Worm (Caenorhabditis elegans) whole organism, L4/young adult: ENCODE results near the gene F47E1.2.

Source experiments
- W03F9.2 ChIP-seq: fragments of 150-350 bp; optimal IDR thresholded peaks from 2 replicates; lab custom pipeline; 2014; ENCODE audit warnings: missing biosample characterization, missing genetic modification characterization
- dao-5 ChIP-seq: sonication (generic microtip); optimal IDR thresholded peaks from 2 replicates; lab custom pipeline; 2016; ENCODE audit warnings: missing genotype, missing genetic modification characterization, moderate library complexity, missing compliant biosample characterization
- him-1 ChIP-seq: sonication (generic microtip); optimal IDR thresholded peaks from 2 replicates; lab custom pipeline; 2016; ENCODE audit warnings: missing genotype, missing genetic modification reagents, missing genetic modification characterization, missing compliant biosample characterization

F47E1.2 gene

DNA sequence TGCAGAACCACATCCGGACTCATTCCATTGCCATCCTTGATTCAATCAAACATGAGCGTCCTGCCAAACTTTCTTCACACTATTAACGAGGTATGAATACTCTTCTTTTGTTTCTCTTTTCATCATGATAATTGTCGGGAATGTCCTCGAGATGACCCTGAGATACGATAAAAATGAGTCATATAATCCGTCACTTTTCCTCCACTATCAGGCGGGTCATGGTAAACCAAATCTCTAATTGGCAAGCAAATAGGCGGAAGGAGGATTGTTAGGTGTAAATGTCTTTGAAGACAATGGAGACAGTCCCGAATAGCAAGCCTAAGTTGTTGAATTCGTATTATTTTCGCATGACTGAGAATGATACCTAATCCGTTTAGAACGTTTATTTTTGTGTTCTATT lies 31.2 kb downstream of the F47E1.2 start:
- TF ChIP-seq him-1 (tag; lab: Kevin White, UChicago) (no peak), dao-5 (tag; lab: Kevin White, UChicago) (no peak), W03F9.2 (tag; lab: Kevin White, UChicago) (no peak)

DNA sequence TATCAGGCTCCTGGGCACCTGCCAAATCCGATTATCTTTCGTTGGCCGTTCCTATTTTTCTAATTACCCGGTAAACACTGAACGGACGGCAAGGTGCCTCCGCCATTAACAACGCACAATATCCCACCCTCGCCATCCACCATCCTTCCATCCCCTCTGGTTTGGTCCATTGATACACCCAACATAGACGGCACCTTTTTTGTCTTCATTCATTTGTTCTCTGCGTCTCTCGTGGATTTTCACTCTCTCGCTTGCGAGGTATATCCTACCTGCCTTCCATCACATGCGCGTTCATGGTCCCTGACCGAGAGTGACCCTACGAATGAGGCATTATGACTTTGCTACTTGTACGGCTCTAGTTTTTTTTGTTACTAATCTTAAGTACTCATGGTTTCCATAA lies 32.1 kb downstream of the F47E1.2 start:
- TF ChIP-seq dao-5 (tag; lab: Kevin White, UChicago), result no peak
- no peak for TF ChIP-seq him-1 (tag; lab: Kevin White, UChicago)
- TF ChIP-seq W03F9.2 (tag; lab: Kevin White, UChicago), result no peak

DNA sequence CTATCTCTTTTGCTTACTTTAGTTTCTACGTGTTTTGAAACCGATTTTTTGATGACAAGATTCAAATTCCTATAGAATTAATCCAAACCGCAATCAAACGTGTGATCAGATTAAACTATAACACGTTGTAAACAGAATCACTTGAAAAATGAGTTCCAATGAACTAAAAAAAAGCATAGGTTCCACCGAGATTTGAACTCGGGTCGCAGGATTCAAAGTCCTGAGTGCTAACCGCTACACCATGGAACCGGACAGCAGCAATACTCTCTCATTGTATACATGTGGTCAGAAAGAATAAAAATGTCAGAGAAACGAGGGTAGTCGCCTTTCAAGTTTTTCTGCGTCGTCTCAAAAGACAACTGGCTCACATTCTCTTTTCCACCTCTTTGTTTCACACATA lies 33.9 kb downstream of the F47E1.2 start:
- TF ChIP-seq W03F9.2 (tag; lab: Kevin White, UChicago) (no peak), dao-5 (tag; lab: Kevin White, UChicago) (peak; percentile 35), him-1 (tag; lab: Kevin White, UChicago) (peak; percentile 33)

DNA sequence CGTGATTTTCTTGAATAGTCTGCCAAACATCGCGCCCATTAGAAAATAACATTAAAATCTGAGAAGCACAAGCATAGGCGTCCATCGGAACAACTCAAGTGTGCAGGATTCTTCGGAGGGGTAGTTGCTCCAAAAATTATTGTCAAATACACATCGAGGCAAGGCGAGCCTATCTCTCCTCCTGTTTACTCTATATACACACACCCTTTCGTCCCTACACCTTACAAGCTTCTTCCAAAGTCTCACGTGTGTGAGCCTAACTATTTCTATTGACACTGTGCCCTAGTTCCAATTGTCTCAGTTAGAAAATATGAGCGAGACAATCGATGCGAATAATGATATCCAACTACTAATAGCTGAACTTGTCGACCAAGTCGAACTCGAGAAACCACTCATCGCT lies 34.4 kb downstream of the F47E1.2 start:
- TF ChIP-seq W03F9.2 (tag; lab: Kevin White, UChicago) (no peak), dao-5 (tag; lab: Kevin White, UChicago) (no peak), him-1 (tag; lab: Kevin White, UChicago) (no peak)

DNA sequence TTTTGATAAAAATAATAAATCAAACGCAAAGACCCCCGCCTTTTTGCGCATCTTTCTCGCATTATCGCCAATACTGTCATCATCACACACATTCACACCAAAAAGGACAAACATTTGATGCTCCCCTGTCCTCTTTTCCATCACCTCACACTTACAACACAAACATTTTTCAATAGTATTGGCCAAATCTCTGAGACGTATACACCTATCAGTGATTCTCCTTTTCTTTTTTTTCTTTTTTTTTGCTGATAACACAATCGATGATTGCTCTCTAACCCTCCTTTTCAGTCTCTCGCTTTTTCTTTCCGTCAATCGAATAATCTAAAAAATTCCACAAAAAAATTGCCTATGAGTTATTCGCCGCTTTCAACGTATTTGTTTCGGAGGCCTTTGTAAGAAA lies 39.4 kb downstream of the F47E1.2 start:
- TF ChIP-seq W03F9.2 (tag; lab: Kevin White, UChicago), result no peak
- TF ChIP-seq him-1 (tag; lab: Kevin White, UChicago), result no peak
- no peak for TF ChIP-seq dao-5 (tag; lab: Kevin White, UChicago)

DNA sequence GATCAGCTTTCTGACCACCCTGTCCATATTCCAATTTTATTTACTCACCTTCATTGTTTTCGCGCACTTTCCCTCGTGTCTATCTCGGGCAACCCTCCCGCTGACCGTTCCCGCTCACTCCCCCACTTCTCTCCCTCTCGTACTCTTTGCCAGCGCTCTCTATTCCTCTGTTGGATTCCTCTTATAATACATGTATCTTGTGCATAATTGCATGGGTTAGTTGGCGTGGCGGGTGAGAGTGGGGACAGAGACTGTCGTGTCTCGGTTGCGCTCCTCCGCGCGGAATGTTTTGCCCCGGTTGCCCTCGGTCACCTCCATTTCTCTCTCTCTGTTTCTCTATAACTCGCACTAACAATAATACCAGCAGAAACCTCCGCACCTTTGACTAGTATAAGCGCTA lies 44.7 kb downstream of the F47E1.2 start:
- TF ChIP-seq W03F9.2 (tag; lab: Kevin White, UChicago) (no peak), dao-5 (tag; lab: Kevin White, UChicago) (no peak), him-1 (tag; lab: Kevin White, UChicago) (no peak)

DNA sequence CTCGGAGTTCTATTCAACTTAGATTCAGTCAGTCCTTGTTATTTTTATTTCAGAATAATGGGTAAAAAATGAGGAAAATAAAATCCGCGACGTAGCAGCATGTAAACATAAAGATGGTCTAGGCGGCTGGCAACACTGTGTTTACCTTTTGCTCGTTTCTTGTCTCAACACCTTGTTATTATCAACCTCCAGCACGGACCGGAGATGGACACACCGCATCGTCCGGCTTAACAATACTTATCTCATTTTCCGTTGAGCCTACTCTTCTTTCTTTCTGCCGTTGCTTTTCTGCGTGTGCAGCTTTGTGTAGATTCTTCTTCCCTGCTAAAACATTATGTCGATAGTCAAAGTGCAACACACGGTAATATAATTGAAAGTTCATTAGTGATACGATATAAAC lies 45.6 kb downstream of the F47E1.2 start:
- TF ChIP-seq W03F9.2 (tag; lab: Kevin White, UChicago) (no peak), dao-5 (tag; lab: Kevin White, UChicago) (no peak), him-1 (tag; lab: Kevin White, UChicago) (no peak)

DNA sequence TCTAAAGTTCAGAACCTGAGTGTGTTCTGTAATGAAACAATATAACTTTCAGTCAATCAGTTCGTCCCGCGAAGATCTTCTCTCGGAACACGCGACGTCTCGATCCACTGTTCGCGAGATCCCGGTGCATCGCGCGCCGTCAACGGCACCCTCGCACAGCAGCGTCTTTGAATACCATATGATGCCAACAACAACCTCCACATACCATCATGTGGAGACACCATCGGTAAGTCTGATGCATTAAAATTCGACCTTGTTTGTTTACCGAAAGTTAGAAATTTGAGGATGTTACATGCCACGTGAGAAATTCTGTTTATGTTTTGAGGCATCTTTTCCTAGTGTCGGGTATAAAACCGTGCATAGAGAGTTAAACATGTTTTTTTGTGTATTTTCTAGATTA lies 46.1 kb downstream of the F47E1.2 start:
- no peak for TF ChIP-seq W03F9.2 (tag; lab: Kevin White, UChicago)
- no peak for TF ChIP-seq dao-5 (tag; lab: Kevin White, UChicago)
- TF ChIP-seq him-1 (tag; lab: Kevin White, UChicago), result no peak

DNA sequence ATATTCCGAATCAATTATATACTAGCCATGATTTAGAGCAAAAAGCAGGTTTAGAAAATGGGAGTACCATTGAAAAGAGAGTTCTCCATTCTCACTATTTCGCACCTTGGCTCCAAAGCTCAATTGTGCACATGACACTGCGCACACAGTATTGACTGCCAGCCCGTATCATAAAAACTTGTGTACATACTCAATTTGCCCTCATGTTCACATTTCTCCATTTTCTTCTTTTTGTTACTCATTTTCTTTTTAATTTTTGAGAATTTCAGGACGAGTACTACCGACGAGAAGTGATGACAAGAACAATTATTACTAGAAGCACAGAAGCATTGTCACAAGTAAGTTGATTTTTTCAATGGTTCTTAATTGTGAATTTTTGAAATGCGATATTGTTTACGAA lies 46.9 kb downstream of the F47E1.2 start:
- TF ChIP-seq dao-5 (tag; lab: Kevin White, UChicago) (no peak), W03F9.2 (tag; lab: Kevin White, UChicago) (no peak), him-1 (tag; lab: Kevin White, UChicago) (no peak)

DNA sequence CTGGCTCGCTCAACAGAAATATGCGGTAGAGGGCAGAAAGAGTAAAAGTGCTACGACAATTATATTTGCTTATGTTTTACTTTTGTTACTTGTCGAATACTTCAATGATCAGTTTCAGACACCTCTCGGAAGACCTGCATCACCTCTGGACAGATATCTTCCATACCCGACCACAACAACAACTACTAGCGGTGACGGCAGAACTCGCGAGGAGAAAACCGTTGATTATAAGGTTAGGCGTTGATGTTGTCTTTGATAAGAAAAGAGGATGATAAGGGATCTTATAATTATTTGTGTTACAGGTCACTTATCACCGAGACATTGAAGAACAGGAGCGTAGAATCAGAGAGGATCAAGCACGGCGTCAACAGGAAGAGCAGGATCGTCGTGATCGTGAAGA lies 47.6 kb downstream of the F47E1.2 start:
- TF ChIP-seq dao-5 (tag; lab: Kevin White, UChicago) (no peak), him-1 (tag; lab: Kevin White, UChicago) (no peak), W03F9.2 (tag; lab: Kevin White, UChicago) (no peak)

DNA sequence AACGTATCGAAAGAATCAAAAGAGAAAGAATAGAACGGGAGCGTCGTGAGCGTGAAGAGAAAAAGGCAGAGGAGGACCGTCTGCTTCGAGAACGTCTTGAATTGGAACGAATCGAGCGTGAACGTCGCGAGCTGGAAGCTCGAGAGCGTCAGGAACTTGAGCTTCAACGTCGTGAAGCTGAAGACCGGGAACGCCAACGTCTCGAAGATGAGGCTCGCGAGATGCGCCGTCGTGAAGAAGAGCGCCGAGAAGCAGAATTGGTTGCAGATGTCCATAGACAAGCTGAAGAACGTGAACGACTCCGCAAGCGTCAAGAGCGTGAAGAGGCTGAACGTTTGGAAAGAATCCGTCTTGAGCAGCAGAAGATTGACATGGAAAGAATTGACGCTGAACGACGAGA lies 48.4 kb downstream of the F47E1.2 start:
- TF ChIP-seq W03F9.2 (tag; lab: Kevin White, UChicago) (no peak), dao-5 (tag; lab: Kevin White, UChicago) (no peak), him-1 (tag; lab: Kevin White, UChicago) (no peak)

DNA sequence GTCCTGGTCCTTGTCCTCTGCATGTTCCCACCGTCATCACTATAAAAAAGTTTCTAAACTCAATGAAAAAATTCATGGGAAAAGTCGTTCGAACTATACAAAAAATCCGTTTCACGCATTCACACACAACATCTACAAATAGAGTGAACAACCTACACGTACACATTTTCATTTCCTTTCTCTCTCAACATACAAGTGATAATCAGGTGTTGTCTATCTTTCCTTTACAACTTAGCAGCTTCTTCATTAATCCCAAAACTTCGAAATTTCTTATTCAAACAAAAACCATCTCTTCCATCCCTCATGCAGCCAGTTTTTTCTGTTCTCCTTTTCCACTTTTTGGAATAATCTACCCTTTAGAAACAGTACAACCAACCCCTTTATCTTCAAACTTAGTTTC lies 50.4 kb downstream of the F47E1.2 start:
- TF ChIP-seq W03F9.2 (tag; lab: Kevin White, UChicago), result no peak
- TF ChIP-seq him-1 (tag; lab: Kevin White, UChicago), result no peak
- TF ChIP-seq dao-5 (tag; lab: Kevin White, UChicago), result no peak
